Fruit fly (Drosophila melanogaster) whole organism, adult: ENCODE data around the gene Ssk.

ENCODE experiments used
- CG11617 ChIP-seq: fragments of 200-800 bp; sonication (Bioruptor generic); optimal IDR thresholded peaks from 2 replicates; lab custom pipeline; 2017; ENCODE audit warnings: mild to moderate bottlenecking, missing biosample characterization, missing genetic modification reagents, missing genetic modification characterization
- CG12768 ChIP-seq: fragments of 200-800 bp; sonication (Bioruptor generic); optimal IDR thresholded peaks from 2 replicates; lab custom pipeline; 2017; ENCODE audit warnings: missing biosample characterization, missing genetic modification characterization, mild to moderate bottlenecking, moderate library complexity, missing genetic modification reagents
- CG14711 ChIP-seq: fragments of 200-800 bp; sonication (Bioruptor generic); optimal IDR thresholded peaks from 2 replicates; lab custom pipeline; 2018; ENCODE audit warnings: missing biosample characterization, mild to moderate bottlenecking, missing genetic modification characterization, moderate library complexity
- CG1620 ChIP-seq: fragments of 200-800 bp; sonication (Bioruptor generic); optimal IDR thresholded peaks from 2 replicates; lab custom pipeline; 2016; ENCODE audit warnings: missing biosample characterization, missing genetic modification characterization
- CG33017 ChIP-seq: fragments of 200-800 bp; sonication (Bioruptor generic); optimal IDR thresholded peaks from 2 replicates; lab custom pipeline; 2018; ENCODE audit warnings: missing biosample characterization, mild to moderate bottlenecking, missing genetic modification characterization, moderate library complexity
- CG7045 ChIP-seq: fragments of 200-800 bp; sonication (Bioruptor generic); optimal IDR thresholded peaks from 2 replicates; lab custom pipeline; 2017; ENCODE audit warnings: missing biosample characterization, mild to moderate bottlenecking, missing genetic modification characterization
- CG7101 ChIP-seq: fragments of 200-800 bp; sonication (Bioruptor generic); optimal IDR thresholded peaks from 2 replicates; lab custom pipeline; 2018; ENCODE audit warnings: missing biosample characterization, mild to moderate bottlenecking, missing genetic modification characterization, moderate library complexity
- Clk ChIP-seq: fragments of 200-800 bp; sonication (Bioruptor generic); optimal IDR thresholded peaks from 2 replicates; lab custom pipeline; 2017; ENCODE audit warnings: missing biosample characterization, missing genetic modification characterization
- Crg-1 ChIP-seq: fragments of 200-800 bp; sonication (Bioruptor generic); optimal IDR thresholded peaks from 2 replicates; lab custom pipeline; 2016; ENCODE audit warnings: missing biosample characterization, missing genetic modification characterization
- Hr96 ChIP-seq: fragments of 200-800 bp; sonication (Bioruptor generic); optimal IDR thresholded peaks from 2 replicates; lab custom pipeline; 2016; ENCODE audit warnings: missing biosample characterization, missing genetic modification characterization
- Mnt ChIP-seq: fragments of 200-800 bp; sonication (Bioruptor generic); optimal IDR thresholded peaks from 2 replicates; lab custom pipeline; 2016; ENCODE audit warnings: missing biosample characterization, mild to moderate bottlenecking, missing genetic modification characterization
- bab1 ChIP-seq: fragments of 200-800 bp; sonication (Bioruptor generic); optimal IDR thresholded peaks from 3 replicates; lab custom pipeline; 2019; ENCODE audit warnings: missing biosample characterization, mild to moderate bottlenecking, missing genetic modification characterization, moderate library complexity
- cic ChIP-seq: fragments of 200-800 bp; sonication (Bioruptor generic); optimal IDR thresholded peaks from 2 replicates; lab custom pipeline; 2017; ENCODE audit warnings: missing biosample characterization, mild to moderate bottlenecking, missing genetic modification characterization, moderate library complexity
- cnc ChIP-seq, 2 experiments: fragments of >200 bp; optimal IDR thresholded peaks; 2 replicates each; lab custom pipeline; 2017
- kay ChIP-seq: fragments of 200-800 bp; sonication (Bioruptor generic); peaks from one replicate; lab custom pipeline; 2016; ENCODE audit warnings: missing biosample characterization, missing genetic modification characterization, borderline replicate concordance
- ovo ChIP-seq: fragments of 200-800 bp; sonication (Bioruptor generic); optimal IDR thresholded peaks from 2 replicates; lab custom pipeline; 2016; ENCODE audit warnings: missing biosample characterization, missing genetic modification characterization
- pad ChIP-seq: fragments of 200-800 bp; sonication (Bioruptor generic); optimal IDR thresholded peaks from 3 replicates; lab custom pipeline; 2017; ENCODE audit warnings: missing biosample characterization, missing genetic modification characterization, mild to moderate bottlenecking, moderate library complexity, missing genetic modification reagents
- tj ChIP-seq: fragments of 200-800 bp; sonication (Bioruptor generic); optimal IDR thresholded peaks from 3 replicates; lab custom pipeline; 2017; ENCODE audit warnings: missing biosample characterization, mild to moderate bottlenecking, missing genetic modification characterization, moderate library complexity
- toe ChIP-seq: fragments of 200-800 bp; sonication (Bioruptor generic); optimal IDR thresholded peaks from 2 replicates; lab custom pipeline; 2016; ENCODE audit warnings: missing biosample characterization, missing genetic modification characterization

The Ssk gene

DNA sequence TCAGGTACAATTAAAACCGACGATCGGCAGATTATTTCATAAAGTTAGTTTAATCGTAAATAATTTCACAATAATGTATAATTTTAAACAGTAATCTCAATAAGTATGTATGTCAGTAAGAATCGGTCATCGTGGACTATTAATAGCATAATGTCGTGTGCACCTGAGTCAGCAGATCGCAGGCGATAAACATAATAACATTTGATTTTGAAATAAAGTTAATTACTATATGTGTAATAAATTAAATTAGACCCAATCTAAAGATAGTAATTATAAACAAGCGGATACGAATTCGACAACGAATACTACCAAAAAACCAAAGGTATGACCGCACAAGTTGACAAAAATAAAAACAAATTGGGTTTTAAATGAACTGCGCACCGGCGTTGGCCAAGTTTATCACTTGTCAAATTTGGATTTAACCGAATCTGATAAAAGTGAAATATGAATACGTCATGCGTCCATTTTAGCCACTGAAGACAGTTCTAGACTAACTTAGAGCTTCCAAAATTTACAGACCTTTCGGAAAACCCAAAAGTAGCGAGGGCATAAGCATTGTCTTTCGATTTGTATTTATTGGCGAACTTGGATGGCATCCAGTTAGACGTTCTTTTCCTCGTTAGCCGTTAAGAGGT is 18.7 kb downstream of the Ssk start, which contains the start of gene CG6996:
CG6996 (plus strand) TSS at position 585 of the 635 bp plus-strand sequence.
- no peak for TF ChIP-seq Hr96 (GFP tag; lab: Kevin White, UChicago)
- TF ChIP-seq CG14711 (tag; lab: Kevin White, UChicago): no peak
- no peak for TF ChIP-seq Clk (GFP tag; lab: Kevin White, UChicago)
- no peak for TF ChIP-seq pad (GFP tag; lab: Kevin White, UChicago)
- no peak for TF ChIP-seq ovo
- TF ChIP-seq kay (GFP tag; lab: Kevin White, UChicago): peak; percentile 57
- TF ChIP-seq CG12768 (GFP tag; lab: Kevin White, UChicago): no peak

DNA sequence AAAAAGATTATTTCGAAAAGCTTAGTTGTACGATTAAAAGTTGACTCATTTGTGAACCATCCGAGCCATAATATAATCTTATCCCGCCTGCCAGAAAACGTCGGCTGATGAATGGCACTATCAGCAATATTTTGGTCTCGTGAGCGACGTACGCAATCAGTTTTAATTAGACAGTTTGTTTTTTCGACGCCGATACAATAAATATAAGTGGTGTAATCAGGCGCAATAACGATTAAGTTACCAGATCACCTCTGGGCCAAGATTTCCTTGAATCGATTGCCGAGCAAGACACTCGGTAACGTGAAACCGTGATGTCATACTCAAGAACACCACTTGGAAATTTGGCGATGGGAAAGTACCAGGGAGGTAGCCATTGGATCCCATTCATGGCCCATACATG is 20.8 kb downstream of the Ssk start:
- TF ChIP-seq cic (GFP tag; lab: Kevin White, UChicago) (peak; percentile 32), Mnt (GFP tag; lab: Kevin White, UChicago) (no peak)

DNA sequence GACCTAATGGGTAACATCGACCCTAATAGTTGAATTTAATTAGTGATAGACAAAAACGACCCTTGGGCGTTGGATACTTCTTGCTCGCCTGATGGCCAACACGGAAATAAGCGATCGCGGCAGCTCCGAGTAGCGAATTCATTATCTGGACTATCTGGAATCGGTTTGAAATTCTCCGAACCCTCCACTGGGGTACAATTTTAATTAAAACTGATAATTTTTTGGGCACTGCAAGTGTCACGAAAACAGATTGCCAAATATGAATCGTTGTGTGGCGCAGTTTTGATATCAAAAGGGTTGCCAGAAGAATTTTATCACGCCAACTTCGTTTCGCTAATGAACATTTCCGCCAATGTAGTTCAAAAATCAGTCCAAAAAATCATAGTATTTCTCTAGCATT is 21.6 kb downstream of the Ssk start:
- no peak for TF ChIP-seq CG33017
- TF ChIP-seq ovo: no peak
- TF ChIP-seq CG7045 (GFP tag; lab: Kevin White, UChicago): no peak
- TF ChIP-seq pad (GFP tag; lab: Kevin White, UChicago): no peak
- no peak for TF ChIP-seq Crg-1
- TF ChIP-seq kay (GFP tag; lab: Kevin White, UChicago): no peak
- TF ChIP-seq CG1620 (GFP tag; lab: Kevin White, UChicago): no peak
- no peak for TF ChIP-seq Hr96 (GFP tag; lab: Kevin White, UChicago)
- no peak for TF ChIP-seq CG12768 (GFP tag; lab: Kevin White, UChicago)
- no peak for TF ChIP-seq tj (GFP tag; lab: Kevin White, UChicago)
- TF ChIP-seq cnc (optimal IDR thresholded peaks at IDR 0.05; lab: Kevin White, UChicago): no peak
- TF ChIP-seq CG14711 (tag; lab: Kevin White, UChicago): no peak
- no peak for TF ChIP-seq CG7101

DNA sequence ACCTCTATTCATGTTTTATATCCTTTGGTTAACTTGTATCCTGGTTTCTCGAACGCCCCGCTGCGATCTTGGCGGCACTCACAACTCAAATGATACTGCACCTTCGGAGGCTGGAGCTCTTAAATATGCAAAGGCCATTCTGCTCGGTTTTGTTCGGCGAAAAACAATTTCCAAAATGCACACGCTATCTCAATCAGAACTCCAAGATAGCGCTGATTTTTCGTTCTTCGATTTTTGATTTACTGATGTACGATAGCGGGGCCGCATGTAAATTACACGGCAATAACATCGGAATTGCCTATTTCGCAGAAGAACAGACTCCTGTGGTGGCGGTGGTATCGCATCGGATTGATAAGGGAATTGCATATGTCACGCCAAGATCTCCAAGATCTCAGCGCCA is 23.7 kb downstream of the Ssk start, which contains the start of gene CG7017:
CG7017 (minus strand) TSS at position 101 of the 400 bp plus-strand sequence.
- no peak for TF ChIP-seq CG11617 (GFP tag; lab: Kevin White, UChicago)
- TF ChIP-seq CG7101: no peak
- TF ChIP-seq ovo: no peak
- no peak for TF ChIP-seq CG7045 (GFP tag; lab: Kevin White, UChicago)
- TF ChIP-seq cic (GFP tag; lab: Kevin White, UChicago): no peak
- no peak for TF ChIP-seq CG14711 (tag; lab: Kevin White, UChicago)
- TF ChIP-seq Hr96 (GFP tag; lab: Kevin White, UChicago): no peak
- no peak for TF ChIP-seq pad (GFP tag; lab: Kevin White, UChicago)
- TF ChIP-seq tj (GFP tag; lab: Kevin White, UChicago): no peak
- TF ChIP-seq CG1620 (GFP tag; lab: Kevin White, UChicago): no peak

DNA sequence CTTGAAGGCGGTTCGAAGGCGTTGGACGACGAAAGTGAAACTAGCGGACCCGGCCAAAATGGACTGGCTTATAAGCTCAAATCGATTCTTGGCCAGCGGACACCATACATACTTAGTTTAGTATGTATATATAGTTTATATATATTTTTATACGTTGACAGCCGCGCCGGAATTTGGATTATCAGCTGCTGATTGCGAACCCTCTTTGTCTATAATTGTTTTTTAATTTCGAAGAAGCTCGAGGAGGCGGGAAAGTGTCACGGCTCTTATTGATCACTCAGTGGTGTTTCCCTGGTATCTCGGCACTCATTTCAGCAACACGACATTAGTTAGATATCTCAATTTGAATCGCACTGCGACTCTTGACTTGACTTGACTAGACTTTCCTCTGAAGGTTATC is 32.1 kb downstream of the Ssk start, which contains the start of gene CG6933:
CG6933 (minus strand) TSS at position 47 of the 400 bp plus-strand sequence.
- TF ChIP-seq cic (GFP tag; lab: Kevin White, UChicago): no peak
- no peak for TF ChIP-seq Crg-1
- no peak for TF ChIP-seq Mnt (GFP tag; lab: Kevin White, UChicago)
- no peak for TF ChIP-seq tj (GFP tag; lab: Kevin White, UChicago)
- no peak for TF ChIP-seq Hr96 (GFP tag; lab: Kevin White, UChicago)
- TF ChIP-seq ovo: no peak
- no peak for TF ChIP-seq CG33017
- no peak for TF ChIP-seq CG7101
- no peak for TF ChIP-seq CG14711 (tag; lab: Kevin White, UChicago)
- no peak for TF ChIP-seq CG12768 (GFP tag; lab: Kevin White, UChicago)
- no peak for TF ChIP-seq cnc (optimal IDR thresholded peaks at IDR 0.05; lab: Kevin White, UChicago)
- no peak for TF ChIP-seq CG7045 (GFP tag; lab: Kevin White, UChicago)
- no peak for TF ChIP-seq kay (GFP tag; lab: Kevin White, UChicago)
- no peak for TF ChIP-seq bab1
- TF ChIP-seq pad (GFP tag; lab: Kevin White, UChicago): no peak
- no peak for TF ChIP-seq CG11617 (GFP tag; lab: Kevin White, UChicago)

DNA sequence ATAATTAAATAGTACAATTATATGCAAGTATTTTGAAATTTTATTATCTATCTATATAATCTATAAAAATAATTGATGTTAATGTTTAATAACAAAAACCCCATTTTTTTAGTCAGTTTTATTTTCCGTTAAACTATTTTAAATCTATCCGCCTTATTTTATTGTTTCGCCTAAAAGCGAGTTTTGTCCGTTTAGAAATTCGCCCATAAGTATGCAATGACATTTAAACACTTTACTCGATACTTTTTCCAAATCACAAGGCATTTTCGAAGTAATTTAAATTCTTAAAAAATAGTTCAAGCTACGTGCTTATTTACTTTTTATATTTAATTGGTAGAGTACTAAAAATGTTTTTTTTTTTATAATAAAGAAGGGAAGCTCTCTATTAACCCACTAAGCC is 32.6 kb downstream of the Ssk start:
- no peak for TF ChIP-seq bab1
- TF ChIP-seq CG11617 (GFP tag; lab: Kevin White, UChicago): no peak
- no peak for TF ChIP-seq cic (GFP tag; lab: Kevin White, UChicago)
- TF ChIP-seq ovo: no peak
- no peak for TF ChIP-seq pad (GFP tag; lab: Kevin White, UChicago)
- no peak for TF ChIP-seq cnc (optimal IDR thresholded peaks at IDR 0.05; lab: Kevin White, UChicago)
- no peak for TF ChIP-seq Clk (GFP tag; lab: Kevin White, UChicago)
- TF ChIP-seq toe (GFP tag; lab: Kevin White, UChicago): no peak

DNA sequence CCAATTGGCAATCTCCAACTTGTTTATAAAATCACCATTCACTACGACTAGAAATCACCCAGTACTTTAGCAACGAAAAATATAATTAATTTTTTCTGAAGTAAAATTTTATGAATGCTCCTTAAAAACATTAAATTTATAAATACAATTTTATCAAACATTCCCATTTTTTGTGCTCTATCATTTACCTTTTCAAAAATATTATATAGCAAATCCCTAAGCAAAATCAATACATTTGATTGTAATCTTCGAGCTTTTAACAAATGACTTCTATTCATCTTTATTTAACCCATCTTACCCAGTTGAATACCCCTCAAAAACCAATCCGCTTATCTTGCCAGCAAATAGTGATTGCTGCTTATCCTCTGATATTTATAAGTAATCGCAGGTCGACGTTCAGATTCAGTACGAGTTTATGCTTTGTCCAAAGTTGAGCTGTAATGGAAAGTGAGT is 33.1 kb downstream of the Ssk start, which contains the start of gene CG17145:
CG17145 (plus strand) TSS at position 403 of the 453 bp plus-strand sequence.
- TF ChIP-seq kay (GFP tag; lab: Kevin White, UChicago) (no peak), tj (GFP tag; lab: Kevin White, UChicago) (no peak)
